Worm (Caenorhabditis elegans) whole organism, L3 larva: Measurements from ENCODE around the gene Y47D7A.19.

ENCODE experiments used
- ZK546.5 ChIP-seq: sonication (generic microtip); optimal IDR thresholded peaks from 2 replicates; lab custom pipeline; 2017; ENCODE audit warnings: missing biosample characterization, missing genetic modification characterization
- aly-2 ChIP-seq: fragments of 150-350 bp; optimal IDR thresholded peaks from 2 replicates; lab custom pipeline; 2014; ENCODE audit warnings: missing biosample characterization, missing genetic modification characterization
- ama-1 ChIP-seq: fragments of 150-350 bp; optimal IDR thresholded peaks from 2 replicates; lab custom pipeline; 2018
- ceh-16 ChIP-seq: sonication (generic microtip); optimal IDR thresholded peaks from 2 replicates; lab custom pipeline; 2017; ENCODE audit warnings: missing biosample characterization, missing genetic modification characterization
- ceh-28 ChIP-seq: fragments of 150-350 bp; optimal IDR thresholded peaks from 2 replicates; lab custom pipeline; 2014; ENCODE audit warnings: missing biosample characterization, missing genetic modification reagents, missing genetic modification characterization
- daf-12 ChIP-seq: fragments of 150-350 bp; optimal IDR thresholded peaks from 2 replicates; lab custom pipeline; 2014; ENCODE audit warnings: missing biosample characterization, missing genetic modification reagents, missing genetic modification characterization
- mdl-1 ChIP-seq: fragments of 150-350 bp; optimal IDR thresholded peaks from 2 replicates; lab custom pipeline; 2014; ENCODE audit warnings: missing biosample characterization, missing genetic modification characterization
- mml-1 ChIP-seq: fragments of 150-350 bp; sonication (generic microtip); optimal IDR thresholded peaks from 3 replicates; lab custom pipeline; 2014; ENCODE audit warnings: missing biosample characterization, missing genetic modification characterization
- nhr-12 ChIP-seq: fragments of 150-350 bp; optimal IDR thresholded peaks from 2 replicates; lab custom pipeline; 2014; ENCODE audit warnings: missing biosample characterization, missing genetic modification characterization
- nhr-237 ChIP-seq: fragments of 150-350 bp; optimal IDR thresholded peaks from 2 replicates; lab custom pipeline; 2014; ENCODE audit warnings: missing biosample characterization, missing genetic modification characterization
- nhr-28 ChIP-seq: fragments of 150-350 bp; optimal IDR thresholded peaks from 2 replicates; lab custom pipeline; 2014; ENCODE audit warnings: missing biosample characterization, missing genetic modification characterization
- skn-1 ChIP-seq: fragments of 150-350 bp; optimal IDR thresholded peaks from 2 replicates; lab custom pipeline; 2014; ENCODE audit warnings: missing biosample characterization, missing genetic modification characterization
- unc-62 ChIP-seq: fragments of 150-350 bp; sonication (generic microtip); optimal IDR thresholded peaks from 4 replicates; lab custom pipeline; 2014; ENCODE audit warnings: missing biosample characterization, missing genetic modification reagents, missing genetic modification characterization
- ztf-11 ChIP-seq: fragments of 150-350 bp; optimal IDR thresholded peaks from 2 replicates; lab custom pipeline; 2014; ENCODE audit warnings: missing biosample characterization, missing genetic modification characterization

ce11 chrV:4407519-4407918 lies 16.6 kb upstream of the Y47D7A.19 start, which contains the start of gene nhr-118:
- no peak for TF ChIP-seq nhr-237 (tag; lab: Kevin White, UChicago)
- no peak for TF ChIP-seq nhr-28 (tag; lab: Kevin White, UChicago)
- TF ChIP-seq skn-1 (tag; lab: Kevin White, UChicago) = no peak
- TF ChIP-seq ZK546.5 (tag; lab: Kevin White, UChicago) = no peak
- no peak for TF ChIP-seq ama-1 (lab: Kevin White, UChicago)
- no peak for TF ChIP-seq aly-2 (tag; lab: Kevin White, UChicago)
- no peak for TF ChIP-seq ceh-16 (tag; lab: Kevin White, UChicago)
- TF ChIP-seq daf-12 (tag; lab: Kevin White, UChicago) = no peak
- no peak for TF ChIP-seq nhr-12 (tag; lab: Kevin White, UChicago)
- TF ChIP-seq mdl-1 = no peak
- TF ChIP-seq mml-1 (tag; lab: Kevin White, UChicago) = no peak
- TF ChIP-seq unc-62 (GFP tag; lab: Kevin White, UChicago) = no peak
- no peak for TF ChIP-seq ztf-11 (tag; lab: Kevin White, UChicago)
- TF ChIP-seq ceh-28 (tag; lab: Kevin White, UChicago) = no peak
